Fruit fly (Drosophila melanogaster) whole organism, embryonic: ENCODE results near the gene CG10137.

Experiments
- ATbp ChIP-seq: fragments of 200-800 bp; sonication (Bioruptor generic); optimal IDR thresholded peaks from 2 replicates; lab custom pipeline; 2017; ENCODE audit warnings: missing biosample characterization, mild to moderate bottlenecking, missing genetic modification characterization, missing genetic modification reagents
- B-H1 ChIP-seq: fragments of 200-800 bp; sonication (Bioruptor generic); IDR thresholded peaks from 3 replicates; pipeline ENCODE4 v1.3.6; 2022; ENCODE audit warnings: missing biosample characterization, missing genetic modification characterization
- Bdp1 ChIP-seq: fragments of 200-800 bp; sonication (Bioruptor generic); optimal IDR thresholded peaks from 3 replicates; lab custom pipeline; 2016; ENCODE audit warnings: missing biosample characterization, missing genetic modification characterization
- Bgb ChIP-seq: fragments of 200-800 bp; sonication (Bioruptor generic); IDR thresholded peaks from 2 replicates; pipeline ENCODE4 v1.3.6; 2022; ENCODE audit warnings: missing biosample characterization, missing genetic modification characterization; ENCODE audit not compliant: partially characterized antibody
- CG10267 ChIP-seq: fragments of 200-800 bp; sonication (Bioruptor generic); optimal IDR thresholded peaks from 2 replicates; lab custom pipeline; 2018; ENCODE audit warnings: missing biosample characterization, mild to moderate bottlenecking, missing genetic modification characterization, moderate library complexity
- CG10979 ChIP-seq: fragments of 200-800 bp; sonication (Bioruptor generic); optimal IDR thresholded peaks from 2 replicates; lab custom pipeline; 2018; ENCODE audit warnings: missing biosample characterization, mild to moderate bottlenecking, missing genetic modification characterization, moderate library complexity
- CG12155 ChIP-seq: fragments of 200-800 bp; sonication (Bioruptor generic); optimal IDR thresholded peaks from 3 replicates; lab custom pipeline; 2016; ENCODE audit warnings: missing biosample characterization, missing genetic modification characterization
- CG12391 ChIP-seq: fragments of 200-800 bp; sonication (Bioruptor generic); optimal IDR thresholded peaks from 3 replicates; lab custom pipeline; 2018; ENCODE audit warnings: missing biosample characterization, mild to moderate bottlenecking, missing genetic modification characterization, moderate library complexity
- CG13894 ChIP-seq: fragments of 200-800 bp; sonication (Bioruptor generic); optimal IDR thresholded peaks from 3 replicates; lab custom pipeline; 2018; ENCODE audit warnings: missing biosample characterization, mild to moderate bottlenecking, missing genetic modification characterization, moderate library complexity
- CG14014 ChIP-seq: fragments of 200-800 bp; sonication (Bioruptor generic); IDR thresholded peaks from 2 replicates; pipeline ENCODE4 v1.3.6; 2022; ENCODE audit warnings: missing biosample characterization, missing genetic modification characterization
- CG15601 ChIP-seq: fragments of 200-800 bp; sonication (Bioruptor generic); optimal IDR thresholded peaks from 3 replicates; lab custom pipeline; 2019; ENCODE audit warnings: missing biosample characterization, mild to moderate bottlenecking, missing genetic modification characterization, moderate library complexity
- CG1602 ChIP-seq: fragments of 200-800 bp; sonication (Bioruptor generic); optimal IDR thresholded peaks from 3 replicates; lab custom pipeline; 2016; ENCODE audit warnings: missing biosample characterization, missing genetic modification characterization
- CG17802 ChIP-seq: fragments of 200-800 bp; sonication (Bioruptor generic); optimal IDR thresholded peaks from 2 replicates; lab custom pipeline; 2018; ENCODE audit warnings: missing biosample characterization, mild to moderate bottlenecking, missing genetic modification characterization, moderate library complexity
- CG17829 ChIP-seq: fragments of 200-800 bp; optimal IDR thresholded peaks from 2 replicates; lab custom pipeline; 2019; ENCODE audit warnings: missing biosample characterization, mild to moderate bottlenecking, missing genetic modification characterization, moderate library complexity
- CG18011 ChIP-seq: fragments of 200-800 bp; sonication (Bioruptor generic); optimal IDR thresholded peaks from 2 replicates; lab custom pipeline; 2017; ENCODE audit warnings: missing biosample characterization, missing genetic modification characterization, mild to moderate bottlenecking, moderate library complexity, missing genotype
- CG2120 ChIP-seq: fragments of 200-800 bp; sonication (Bioruptor generic); optimal IDR thresholded peaks from 3 replicates; lab custom pipeline; 2016; ENCODE audit warnings: missing biosample characterization, missing genetic modification characterization
- CG30403 ChIP-seq: fragments of 200-800 bp; sonication (Bioruptor generic); optimal IDR thresholded peaks from 3 replicates; lab custom pipeline; 2016; ENCODE audit warnings: missing biosample characterization, missing genetic modification characterization
- CG34224 ChIP-seq: fragments of 200-800 bp; sonication (Bioruptor generic); IDR thresholded peaks from 3 replicates; pipeline ENCODE4 v1.3.6; 2022; ENCODE audit warnings: missing biosample characterization, missing genetic modification characterization; ENCODE audit not compliant: partially characterized antibody
- CG3995 ChIP-seq: fragments of 200-800 bp; sonication (Bioruptor generic); optimal IDR thresholded peaks from 3 replicates; lab custom pipeline; 2016; ENCODE audit warnings: missing biosample characterization, missing genetic modification characterization
- CG4282 ChIP-seq: fragments of 200-800 bp; sonication (Bioruptor generic); optimal IDR thresholded peaks from 2 replicates; lab custom pipeline; 2016; ENCODE audit warnings: missing biosample characterization, missing genetic modification characterization
- CG4854 ChIP-seq: fragments of 200-800 bp; sonication (Bioruptor generic); optimal IDR thresholded peaks from 2 replicates; lab custom pipeline; 2016; ENCODE audit warnings: missing biosample characterization, missing genetic modification characterization, inconsistent platforms
- CG6254 ChIP-seq: fragments of 200-800 bp; sonication (Bioruptor generic); optimal IDR thresholded peaks from 3 replicates; lab custom pipeline; 2017; ENCODE audit warnings: mild to moderate bottlenecking, missing biosample characterization, missing genetic modification reagents, missing genetic modification characterization
- CG6272 ChIP-seq: fragments of 200-800 bp; sonication (Bioruptor generic); IDR thresholded peaks from 2 replicates; pipeline ENCODE4 v1.3.6; 2022; ENCODE audit warnings: missing biosample characterization, missing genetic modification characterization
- CG6689 ChIP-seq: fragments of 200-800 bp; sonication (Bioruptor generic); IDR thresholded peaks from 2 replicates; pipeline ENCODE4 v1.3.6; 2022; ENCODE audit warnings: missing biosample characterization, missing genetic modification characterization
- CG8765 ChIP-seq: fragments of 200-800 bp; sonication (Bioruptor generic); IDR thresholded peaks from 2 replicates; pipeline ENCODE4 v1.3.6; 2022; ENCODE audit warnings: missing biosample characterization, missing genetic modification characterization
- CG9797 ChIP-seq: fragments of 200-800 bp; sonication (Bioruptor generic); optimal IDR thresholded peaks from 3 replicates; lab custom pipeline; 2018; ENCODE audit warnings: missing biosample characterization, mild to moderate bottlenecking, missing genetic modification characterization
- CG9876 ChIP-seq: fragments of 200-800 bp; sonication (Bioruptor generic); optimal IDR thresholded peaks from 2 replicates; lab custom pipeline; 2016; ENCODE audit warnings: missing biosample characterization, missing genetic modification characterization
- CrebB ChIP-seq: fragments of 200-800 bp; sonication (Bioruptor generic); optimal IDR thresholded peaks from 3 replicates; lab custom pipeline; 2018; ENCODE audit warnings: missing biosample characterization, mild to moderate bottlenecking, missing genetic modification characterization
- D19B ChIP-seq: fragments of 200-800 bp; sonication (Bioruptor generic); optimal IDR thresholded peaks from 2 replicates; lab custom pipeline; 2017; ENCODE audit warnings: missing biosample characterization, mild to moderate bottlenecking, missing genetic modification characterization
- Fer1 ChIP-seq: fragments of 200-800 bp; sonication (Bioruptor generic); optimal IDR thresholded peaks from 2 replicates; lab custom pipeline; 2017; ENCODE audit warnings: missing biosample characterization, mild to moderate bottlenecking, missing genetic modification characterization
- Fer3 ChIP-seq: fragments of 200-800 bp; sonication (Bioruptor generic); optimal IDR thresholded peaks from 2 replicates; lab custom pipeline; 2018; ENCODE audit warnings: missing biosample characterization, mild to moderate bottlenecking, missing genetic modification characterization, moderate library complexity
- Hr39 ChIP-seq: fragments of >200 bp; optimal IDR thresholded peaks from 2 replicates; lab custom pipeline; 2017
- Oaz ChIP-seq: fragments of 200-800 bp; sonication (Bioruptor generic); IDR thresholded peaks from 2 replicates; pipeline ENCODE4 v1.3.6; 2022; ENCODE audit warnings: missing biosample characterization, missing genetic modification characterization
- Sox100B ChIP-seq: fragments of 200-800 bp; sonication (Bioruptor generic); optimal IDR thresholded peaks from 3 replicates; lab custom pipeline; 2018; ENCODE audit warnings: missing biosample characterization, mild to moderate bottlenecking, missing genetic modification characterization
- Vsx1 ChIP-seq: fragments of 200-800 bp; sonication (Bioruptor generic); optimal IDR thresholded peaks from 2 replicates; lab custom pipeline; 2017; ENCODE audit warnings: missing biosample characterization, mild to moderate bottlenecking, missing genetic modification characterization, missing genetic modification reagents
- Xbp1 ChIP-seq: fragments of 200-800 bp; sonication (Bioruptor generic); optimal IDR thresholded peaks from 3 replicates; lab custom pipeline; 2016; ENCODE audit warnings: missing biosample characterization, mild to moderate bottlenecking, missing genetic modification characterization
- YL-1 ChIP-seq: fragments of 200-800 bp; sonication (Bioruptor generic); optimal IDR thresholded peaks from 3 replicates; lab custom pipeline; 2017; ENCODE audit warnings: missing biosample characterization, mild to moderate bottlenecking, missing genetic modification characterization
- ato ChIP-seq: fragments of 200-800 bp; sonication (Bioruptor generic); IDR thresholded peaks from 2 replicates; pipeline ENCODE4 v1.3.6; 2022; ENCODE audit warnings: missing biosample characterization, missing genetic modification characterization; ENCODE audit not compliant: partially characterized antibody
- bsh ChIP-seq, 2 experiments: fragments of 200-800 bp; sonication (Bioruptor generic); optimal IDR thresholded peaks; 2 replicates each; lab custom pipeline; 2017 to 2018; ENCODE audit warnings: mild to moderate bottlenecking in 2 of 2, missing biosample characterization in 2 of 2, missing genetic modification characterization in 2 of 2, moderate library complexity in 1 of 2
- chm ChIP-seq: fragments of 200-800 bp; sonication (Bioruptor generic); IDR thresholded peaks from 2 replicates; pipeline ENCODE4 v1.3.6; 2022; ENCODE audit warnings: missing biosample characterization, missing genetic modification characterization
- emc ChIP-seq: fragments of 200-800 bp; sonication (Bioruptor generic); optimal IDR thresholded peaks from 2 replicates; lab custom pipeline; 2016; ENCODE audit warnings: missing biosample characterization, missing genetic modification characterization
- grau ChIP-seq: fragments of 200-800 bp; optimal IDR thresholded peaks from 3 replicates; lab custom pipeline; 2019; ENCODE audit warnings: missing biosample characterization, mild to moderate bottlenecking, missing genetic modification characterization, moderate library complexity
- insv ChIP-seq, 2 experiments: fragments of 200-800 bp; sonication (Bioruptor generic); optimal IDR thresholded peaks; 3 replicates each; lab custom pipeline; 2016 to 2018; ENCODE audit warnings: missing biosample characterization in 2 of 2, missing genetic modification characterization in 2 of 2
- kay ChIP-seq: fragments of 200-800 bp; sonication (Bioruptor generic); optimal IDR thresholded peaks from 2 replicates; lab custom pipeline; 2016; ENCODE audit warnings: missing biosample characterization, missing genetic modification characterization
- nmo ChIP-seq: fragments of 200-800 bp; sonication (Bioruptor generic); optimal IDR thresholded peaks from 2 replicates; lab custom pipeline; 2018; ENCODE audit warnings: missing biosample characterization, mild to moderate bottlenecking, missing genetic modification characterization, moderate library complexity
- odd ChIP-seq: fragments of 200-800 bp; sonication (Bioruptor generic); optimal IDR thresholded peaks from 2 replicates; lab custom pipeline; 2017; ENCODE audit warnings: missing biosample characterization, mild to moderate bottlenecking, missing genetic modification characterization
- toy ChIP-seq: fragments of 200-800 bp; sonication (Bioruptor generic); IDR thresholded peaks from 2 replicates; pipeline ENCODE4 v1.3.6; 2022; ENCODE audit warnings: missing biosample characterization, missing genetic modification characterization
- usp ChIP-seq: fragments of >200 bp; optimal IDR thresholded peaks from 2 replicates; lab custom pipeline; 2017; ENCODE audit warnings: missing biosample characterization, missing genetic modification characterization
- zen2 ChIP-seq: fragments of 200-800 bp; sonication (Bioruptor generic); IDR thresholded peaks from 3 replicates; pipeline ENCODE4 v1.3.6; 2022; ENCODE audit warnings: missing biosample characterization, missing genetic modification characterization; ENCODE audit not compliant: partially characterized antibody

Gene CG10137

DNA sequence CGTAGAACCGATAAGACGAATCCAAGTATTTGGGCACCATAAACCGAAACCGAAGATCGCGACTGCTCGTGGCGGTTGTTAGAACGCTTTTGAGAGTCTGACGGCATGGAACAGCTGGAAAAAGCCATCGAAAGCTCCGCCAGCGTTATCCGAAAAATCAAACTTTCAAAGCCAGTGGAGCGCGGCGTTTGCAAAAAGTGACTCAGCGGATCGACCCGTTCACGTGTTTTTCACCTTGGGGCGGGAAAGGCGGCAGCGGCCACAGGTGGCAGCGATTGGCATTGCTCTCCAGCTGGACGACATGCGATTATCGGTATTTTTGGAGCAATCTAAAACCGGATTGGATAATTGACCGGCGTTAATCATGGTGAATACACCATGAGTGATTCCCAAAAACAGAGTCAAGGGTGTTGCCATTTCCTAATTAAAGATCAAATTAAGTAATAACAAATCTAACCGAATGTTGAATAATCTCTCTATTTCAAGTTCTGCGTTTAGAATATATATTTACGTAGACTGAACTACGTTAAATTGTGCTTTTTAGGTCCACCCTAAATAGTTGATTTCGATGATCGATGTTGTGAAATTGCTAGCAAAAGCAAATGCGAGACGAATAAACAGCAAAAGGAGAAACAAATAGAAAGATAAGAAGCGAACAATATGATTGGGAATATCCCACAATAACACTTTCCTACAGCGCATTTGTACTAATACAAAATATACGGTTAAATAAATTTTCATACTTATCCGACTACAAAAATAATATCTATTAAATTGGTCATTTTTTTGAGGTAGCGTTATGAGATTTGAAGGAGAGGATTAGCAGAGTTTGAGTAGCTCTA lies 20.6 kb downstream of the CG10137 start, which contains the start of gene CG10337 (continued):
- TF ChIP-seq toy (GFP tag; lab: Robert Waterston, UW) (no peak), CG3995 (GFP tag; lab: Kevin White, UChicago) (peak; percentile 83), CG12155 (GFP tag; lab: Kevin White, UChicago) (peak; percentile 16), CG13894 (tag; lab: Kevin White, UChicago) (peak; percentile 39), CG8765 (GFP tag; lab: Robert Waterston, UW) (peak; percentile 43; the same call in 1 of the 2 replicates), Sox100B (GFP tag; lab: Kevin White, UChicago) (peak; percentile 54), CG9797 (no peak), zen2 (GFP tag; lab: Robert Waterston, UW) (no peak), CG18011 (peak; percentile 23), odd (peak; percentile 67), CG6254 (GFP tag; lab: Kevin White, UChicago) (no peak), CG12391 (tag; lab: Kevin White, UChicago) (peak; percentile 54), Fer3 (tag; lab: Kevin White, UChicago) (peak; percentile 59), B-H1 (GFP tag; lab: Robert Waterston, UW) (no peak), CG4282 (no peak), CG10267 (tag; lab: Kevin White, UChicago) (peak; percentile 43), CG6689 (GFP tag; lab: Robert Waterston, UW) (peak; percentile 5), bsh (GFP tag; optimal IDR thresholded peaks at IDR 0.05; lab: Kevin White, UChicago) (peak in 1 of 2 experiments; percentile 33), emc (GFP tag; lab: Kevin White, UChicago) (no peak), CG10979 (peak; percentile 29), Xbp1 (GFP tag; lab: Kevin White, UChicago) (peak; percentile 24), chm (GFP tag; lab: Robert Waterston, UW) (no peak), insv (GFP tag; optimal IDR thresholded peaks at IDR 0.05; lab: Kevin White, UChicago) (peak in 1 of 2 experiments; percentile 11), CG17802 (tag; lab: Kevin White, UChicago) (no peak), CG17829 (tag; lab: Kevin White, UChicago) (peak; percentile 5), ato (GFP tag; lab: Robert Waterston, UW) (no peak), grau (tag; lab: Kevin White, UChicago) (peak; percentile 64), D19B (peak; percentile 36), CG14014 (GFP tag; lab: Robert Waterston, UW) (no peak), Fer1 (GFP tag; lab: Kevin White, UChicago) (peak; percentile 78), ATbp (peak; percentile 29), Vsx1 (GFP tag; lab: Kevin White, UChicago) (peak; percentile 22), usp (GFP tag; lab: Kevin White, UChicago) (no peak), nmo (GFP tag; lab: Kevin White, UChicago) (peak; percentile 8), Bdp1 (peak; percentile 21), CG6272 (GFP tag; lab: Robert Waterston, UW) (no peak), CG4854 (GFP tag; lab: Kevin White, UChicago) (no peak), CG30403 (GFP tag; lab: Kevin White, UChicago) (peak; percentile 47), CrebB (tag; lab: Kevin White, UChicago) (peak; percentile 45), CG34224 (GFP tag; lab: Robert Waterston, UW) (0 out of 3 replicates have a peak, but pooled peaks have one; percentile 25), YL-1 (GFP tag; lab: Kevin White, UChicago) (peak; percentile 34), kay (peak; percentile 53), Oaz (GFP tag; lab: Robert Waterston, UW) (no peak), CG15601 (tag; lab: Kevin White, UChicago) (peak; percentile 34), Bgb (GFP tag; lab: Robert Waterston, UW) (no peak), CG2120 (GFP tag; lab: Kevin White, UChicago) (peak; percentile 70), Hr39 (lab: Kevin White, UChicago) (no peak), CG9876 (GFP tag; lab: Kevin White, UChicago) (no peak), CG1602 (peak; percentile 6)
